Worm (Caenorhabditis elegans): ENCODE data around the gene Y71H2AM.29.

DNA sequence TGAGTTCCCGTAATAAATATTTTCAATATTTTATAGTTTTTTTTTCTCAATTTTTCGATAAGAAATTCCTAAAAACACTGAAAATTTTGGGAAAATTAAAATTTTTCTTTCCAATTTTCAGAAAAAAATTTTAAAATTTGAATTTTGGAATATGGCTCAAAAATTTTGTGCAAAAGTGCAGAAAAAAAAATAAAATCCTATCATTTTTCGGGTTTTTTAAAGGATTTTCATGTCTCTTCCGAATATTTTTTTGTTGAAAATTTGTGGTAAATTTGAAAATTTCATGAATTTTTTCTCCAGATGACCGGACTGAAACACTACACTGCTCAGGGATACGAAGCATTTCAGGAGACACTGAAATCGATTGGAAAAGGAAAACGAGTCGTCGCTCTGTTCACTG is 1.8 kb downstream of the Y71H2AM.29 start, which contains the start of gene txdc-17:
- TF ChIP-seq zip-2 (tag; optimal IDR thresholded peaks at IDR 0.05) (no peak), F37D6.2 (tag; optimal IDR thresholded peaks at IDR 0.05) (no peak), ztf-7 (tag; optimal IDR thresholded peaks at IDR 0.05) (no peak), lin-15B (tag; optimal IDR thresholded peaks at IDR 0.05) (no peak), snpc-4 (tag; optimal IDR thresholded peaks at IDR 0.05) (no peak), skn-1 (tag; optimal IDR thresholded peaks at IDR 0.05) (no peak), mes-2 (tag; optimal IDR thresholded peaks at IDR 0.05; ENCODE audit: poor library complexity, severe bottlenecking) (no peak), nhr-102 (tag; optimal IDR thresholded peaks at IDR 0.05) (no peak), gei-8 (GFP tag; optimal IDR thresholded peaks at IDR 0.05) (no peak), spr-1 (tag; optimal IDR thresholded peaks at IDR 0.05) (no peak), madf-9 (GFP tag; conservative IDR thresholded peaks at IDR 0.05) (no peak), duxl-1 (tag; optimal IDR thresholded peaks at IDR 0.05; ENCODE audit: poor library complexity) (no peak), egl-27 (tag; optimal IDR thresholded peaks at IDR 0.05) (no peak)

Data from whole organism, L4 larva.